Comparison of ENCODE assay signal across 2 worm cellular contexts in genomic region chrII:9690067-9690632, ce11.
TF ChIP-seq lines count a peak whose summit lies in the region.

No protein-coding gene starts in this region.

TF ChIP-seq in whole organism, L1 larva, 84 proteins besides CTCF, POLR2A, EP300 and RAD21 (continued from another document):
- TF ChIP-seq vab-15 (tag; optimal IDR thresholded peaks at IDR 0.05; lab: Kevin White, UChicago) (no peak), ama-1 (optimal IDR thresholded peaks at IDR 0.05; lab: Kevin White, UChicago) (no peak), nhr-71 (tag; optimal IDR thresholded peaks at IDR 0.05; lab: Kevin White, UChicago) (peak; percentile 28), lsy-2 (tag; optimal IDR thresholded peaks at IDR 0.05; lab: Kevin White, UChicago) (peak in 1 of 2 experiments; percentile 30), ceh-63 (GFP tag; optimal IDR thresholded peaks at IDR 0.05; lab: Kevin White, UChicago) (no peak), fos-1 (tag; optimal IDR thresholded peaks at IDR 0.05; lab: Kevin White, UChicago) (no peak), nhr-76 (tag; optimal IDR thresholded peaks at IDR 0.05; lab: Kevin White, UChicago) (no peak), lin-14 (GFP tag; optimal IDR thresholded peaks at IDR 0.05; lab: Kevin White, UChicago) (peak; percentile 79), tlp-1 (tag; optimal IDR thresholded peaks at IDR 0.05; lab: Kevin White, UChicago) (no peak), isw-1 (GFP tag; IDR thresholded peaks at IDR 0.05; lab: Robert Waterston, UW) (no peak), fkh-8 (tag; optimal IDR thresholded peaks at IDR 0.05; lab: Kevin White, UChicago) (no peak), unc-86 (tag; optimal IDR thresholded peaks at IDR 0.05; lab: Kevin White, UChicago) (peak; percentile 39), zip-4 (GFP tag; optimal IDR thresholded peaks at IDR 0.05; lab: Kevin White, UChicago) (no peak), ztf-11 (tag; optimal IDR thresholded peaks at IDR 0.05; lab: Kevin White, UChicago) (no peak)

TF ChIP-seq in whole organism, L2 larva, 48 proteins besides CTCF, POLR2A, EP300 and RAD21 (continued from another document):
- no peak for TF ChIP-seq ZK546.5 (tag; optimal IDR thresholded peaks at IDR 0.05; lab: Kevin White, UChicago)
- TF ChIP-seq nhr-11 (tag; optimal IDR thresholded peaks at IDR 0.05; lab: Kevin White, UChicago), result no peak
- no peak for TF ChIP-seq nhr-25 (tag; optimal IDR thresholded peaks at IDR 0.05; lab: Kevin White, UChicago)
- TF ChIP-seq C34F6.9 (tag; optimal IDR thresholded peaks at IDR 0.05; lab: Kevin White, UChicago), result peak; percentile 21
- TF ChIP-seq sma-9 (GFP tag; optimal IDR thresholded peaks at IDR 0.05; lab: Kevin White, UChicago), result peak; percentile 9
- TF ChIP-seq sma-9 (tag; optimal IDR thresholded peaks at IDR 0.05; lab: Kevin White, UChicago), result no peak
- TF ChIP-seq nhr-12 (tag; optimal IDR thresholded peaks at IDR 0.05; lab: Kevin White, UChicago), result no peak
- no peak for TF ChIP-seq gmeb-1 (tag; optimal IDR thresholded peaks at IDR 0.05; lab: Kevin White, UChicago)
- TF ChIP-seq nhr-129 (tag; optimal IDR thresholded peaks at IDR 0.05; lab: Kevin White, UChicago), result no peak
- peak; percentile 48 for TF ChIP-seq crh-2 (tag; optimal IDR thresholded peaks at IDR 0.05; lab: Kevin White, UChicago)
- no peak for TF ChIP-seq dmd-4 (tag; optimal IDR thresholded peaks at IDR 0.05; lab: Kevin White, UChicago)
- no peak for TF ChIP-seq skn-1 (tag; optimal IDR thresholded peaks at IDR 0.05; lab: Kevin White, UChicago)
- no peak for TF ChIP-seq peb-1 (tag; optimal IDR thresholded peaks at IDR 0.05; lab: Kevin White, UChicago)
- no peak for TF ChIP-seq snpc-4 (tag; optimal IDR thresholded peaks at IDR 0.05; lab: Kevin White, UChicago)
- no peak for TF ChIP-seq Y55F3AM.14 (GFP tag; optimal IDR thresholded peaks at IDR 0.05; lab: Kevin White, UChicago)
- TF ChIP-seq fos-1 (tag; optimal IDR thresholded peaks at IDR 0.05; lab: Kevin White, UChicago), result no peak
- no peak for TF ChIP-seq ztf-1 (GFP tag; conservative IDR thresholded peaks at IDR 0.05; lab: Robert Waterston, UW)
- TF ChIP-seq ceh-82 (tag; optimal IDR thresholded peaks at IDR 0.05; lab: Kevin White, UChicago), result no peak
- TF ChIP-seq ztf-11 (tag; optimal IDR thresholded peaks at IDR 0.05; lab: Kevin White, UChicago), result no peak
- TF ChIP-seq blmp-1 (tag; optimal IDR thresholded peaks at IDR 0.05; lab: Kevin White, UChicago; ENCODE audit: insufficient read depth), result no peak
- no peak for TF ChIP-seq F13H6.1 (tag; optimal IDR thresholded peaks at IDR 0.05; lab: Kevin White, UChicago)
- peak in 1 of 2 experiments; percentile 10 for TF ChIP-seq lsy-2 (tag; optimal IDR thresholded peaks at IDR 0.05; lab: Kevin White, UChicago)
